Fruit fly (Drosophila melanogaster) whole organism, embryonic: ENCODE data around the gene CG1024.
A peak's percentile ranks its signal among the peaks of the same experiment; 100 is the strongest.

Experiments
- Abd-B ChIP-seq: fragments of 200-800 bp; sonication (Bioruptor generic); optimal IDR thresholded peaks from 2 replicates; lab custom pipeline; 2018; ENCODE audit warnings: missing biosample characterization, mild to moderate bottlenecking, missing genetic modification characterization, moderate library complexity
- Atf-2 ChIP-seq: fragments of 200-800 bp; sonication (Bioruptor generic); optimal IDR thresholded peaks from 2 replicates; lab custom pipeline; 2016; ENCODE audit warnings: missing biosample characterization, missing genetic modification characterization
- CG10431 ChIP-seq: fragments of 200-800 bp; sonication (Bioruptor generic); optimal IDR thresholded peaks from 3 replicates; lab custom pipeline; 2018; ENCODE audit warnings: missing biosample characterization, mild to moderate bottlenecking, missing genetic modification characterization
- CG10543 ChIP-seq: fragments of 200-800 bp; sonication (Bioruptor generic); optimal IDR thresholded peaks from 3 replicates; lab custom pipeline; 2017; ENCODE audit warnings: missing biosample characterization, mild to moderate bottlenecking, missing genetic modification characterization, moderate library complexity
- CG11504 ChIP-seq: fragments of 200-800 bp; sonication (Bioruptor generic); optimal IDR thresholded peaks from 3 replicates; lab custom pipeline; 2019; ENCODE audit warnings: missing biosample characterization, mild to moderate bottlenecking, missing genetic modification characterization, moderate library complexity
- CG12071 ChIP-seq: fragments of 200-800 bp; sonication (Bioruptor generic); optimal IDR thresholded peaks from 3 replicates; lab custom pipeline; 2018; ENCODE audit warnings: missing biosample characterization, mild to moderate bottlenecking, missing genetic modification characterization
- CG13123 ChIP-seq: fragments of 200-800 bp; sonication (Bioruptor generic); optimal IDR thresholded peaks from 2 replicates; lab custom pipeline; 2016; ENCODE audit warnings: missing biosample characterization, missing genetic modification characterization
- CG14667 ChIP-seq: fragments of 200-800 bp; sonication (Bioruptor generic); IDR thresholded peaks from 2 replicates; pipeline ENCODE4 v1.3.6; 2022; ENCODE audit warnings: missing biosample characterization, missing genetic modification characterization
- CG15479 ChIP-seq: fragments of 200-800 bp; sonication (Bioruptor generic); optimal IDR thresholded peaks from 3 replicates; lab custom pipeline; 2019; ENCODE audit warnings: missing biosample characterization, mild to moderate bottlenecking, missing genetic modification characterization, moderate library complexity
- CG1603 ChIP-seq: fragments of 200-800 bp; sonication (Bioruptor generic); optimal IDR thresholded peaks from 2 replicates; lab custom pipeline; 2019; ENCODE audit warnings: missing biosample characterization, mild to moderate bottlenecking, missing genetic modification characterization, moderate library complexity
- CG17568 ChIP-seq: fragments of 200-800 bp; sonication (Bioruptor generic); optimal IDR thresholded peaks from 2 replicates; lab custom pipeline; 2018; ENCODE audit warnings: missing biosample characterization, mild to moderate bottlenecking, missing genetic modification characterization, moderate library complexity
- CG18764 ChIP-seq: fragments of 200-800 bp; sonication (Bioruptor generic); optimal IDR thresholded peaks from 3 replicates; lab custom pipeline; 2016; ENCODE audit warnings: missing biosample characterization, missing genetic modification characterization
- CG2120 ChIP-seq: fragments of 200-800 bp; sonication (Bioruptor generic); optimal IDR thresholded peaks from 3 replicates; lab custom pipeline; 2016; ENCODE audit warnings: missing biosample characterization, missing genetic modification characterization
- CG2875 ChIP-seq: fragments of 200-800 bp; sonication (Bioruptor generic); optimal IDR thresholded peaks from 2 replicates; lab custom pipeline; 2017; ENCODE audit warnings: missing biosample characterization, mild to moderate bottlenecking, missing genetic modification characterization, missing genetic modification reagents
- CG31388 ChIP-seq: fragments of 200-800 bp; sonication (Bioruptor generic); optimal IDR thresholded peaks from 2 replicates; lab custom pipeline; 2016; ENCODE audit warnings: missing biosample characterization, missing genetic modification characterization
- CG42726 ChIP-seq: fragments of 200-800 bp; sonication (Bioruptor generic); IDR thresholded peaks from 2 replicates; pipeline ENCODE4 v1.3.6; 2022; ENCODE audit warnings: missing biosample characterization, missing genetic modification characterization; ENCODE audit not compliant: partially characterized antibody
- CG6854 ChIP-seq: fragments of 200-800 bp; sonication (Bioruptor generic); optimal IDR thresholded peaks from 3 replicates; lab custom pipeline; 2017; ENCODE audit warnings: missing biosample characterization, mild to moderate bottlenecking, missing genetic modification characterization
- CG8478 ChIP-seq: fragments of >200 bp; optimal IDR thresholded peaks from 2 replicates; lab custom pipeline; 2018
- CG8924 ChIP-seq: fragments of 200-800 bp; optimal IDR thresholded peaks from 3 replicates; lab custom pipeline; 2019; ENCODE audit warnings: missing biosample characterization, mild to moderate bottlenecking, missing genetic modification characterization, moderate library complexity
- CG9932 ChIP-seq: fragments of 200-800 bp; sonication (Bioruptor generic); IDR thresholded peaks from 2 replicates; pipeline ENCODE4 v1.3.6; 2022; ENCODE audit warnings: missing biosample characterization, missing genetic modification characterization
- CrebB ChIP-seq: fragments of 200-800 bp; sonication (Bioruptor generic); optimal IDR thresholded peaks from 3 replicates; lab custom pipeline; 2018; ENCODE audit warnings: missing biosample characterization, mild to moderate bottlenecking, missing genetic modification characterization
- Doc2 ChIP-seq: fragments of 200-800 bp; sonication (Bioruptor generic); IDR thresholded peaks from 2 replicates; pipeline ENCODE4 v1.3.6; 2022; ENCODE audit warnings: missing biosample characterization, missing genetic modification characterization
- E2f1 ChIP-seq: fragments of 200-800 bp; sonication (Bioruptor generic); IDR thresholded peaks from 2 replicates; pipeline ENCODE4 v1.3.6; 2022; ENCODE audit warnings: missing biosample characterization, missing genetic modification characterization
- Eip74EF ChIP-seq, 2 experiments: fragments of 200-800 bp in 1 of 2; fragments of >200 bp in 1 of 2; sonication (Bioruptor generic) in 1 of 2; optimal IDR thresholded peaks; 2 replicates each; lab custom pipeline; 2017 to 2019; ENCODE audit warnings: missing biosample characterization in 2 of 2, missing genetic modification characterization in 2 of 2, mild to moderate bottlenecking in 1 of 2, moderate library complexity in 1 of 2
- Hand ChIP-seq: fragments of 200-800 bp; sonication (Bioruptor generic); optimal IDR thresholded peaks from 2 replicates; lab custom pipeline; 2017; ENCODE audit warnings: mild to moderate bottlenecking, missing biosample characterization, missing genetic modification reagents, missing genetic modification characterization
- Hey ChIP-seq: fragments of 200-800 bp; sonication (Bioruptor generic); optimal IDR thresholded peaks from 3 replicates; lab custom pipeline; 2018; ENCODE audit warnings: missing biosample characterization, mild to moderate bottlenecking, missing genetic modification characterization
- Hmx ChIP-seq: fragments of 200-800 bp; sonication (Bioruptor generic); optimal IDR thresholded peaks from 2 replicates; lab custom pipeline; 2016; ENCODE audit warnings: missing biosample characterization, missing genetic modification characterization
- Med ChIP-seq: fragments of 200-800 bp; sonication (Bioruptor generic); peaks from one replicate; lab custom pipeline; 2016; ENCODE audit warnings: missing biosample characterization, missing genetic modification characterization, mild to moderate bottlenecking, inconsistent platforms, moderate library complexity
- Mes4 ChIP-seq: fragments of 200-800 bp; sonication (Bioruptor generic); optimal IDR thresholded peaks from 2 replicates; lab custom pipeline; 2016; ENCODE audit warnings: missing biosample characterization, missing genetic modification characterization
- Ptx1 ChIP-seq: fragments of 200-800 bp; sonication (Bioruptor generic); IDR thresholded peaks from 2 replicates; pipeline ENCODE4 v1.3.6; 2022; ENCODE audit warnings: missing biosample characterization, missing genetic modification characterization
- Xrp1 ChIP-seq: fragments of 200-800 bp; sonication (Bioruptor generic); IDR thresholded peaks from 2 replicates; pipeline ENCODE4 v1.3.6; 2022; ENCODE audit warnings: missing biosample characterization, missing genetic modification characterization
- al ChIP-seq: fragments of 200-800 bp; sonication (Bioruptor generic); IDR thresholded peaks from 2 replicates; pipeline ENCODE4 v1.3.6; 2022; ENCODE audit warnings: missing biosample characterization, missing genetic modification characterization
- ap ChIP-seq: fragments of 200-800 bp; sonication (Bioruptor generic); IDR thresholded peaks from 2 replicates; pipeline ENCODE4 v1.3.6; 2022; ENCODE audit warnings: missing biosample characterization, missing genetic modification characterization
- ara ChIP-seq: fragments of 200-800 bp; sonication (Bioruptor generic); IDR thresholded peaks from 2 replicates; pipeline ENCODE4 v1.3.6; 2022; ENCODE audit warnings: missing biosample characterization, missing genetic modification characterization
- br ChIP-seq: fragments of >200 bp; optimal IDR thresholded peaks from 2 replicates; lab custom pipeline; 2017
- ci ChIP-seq: fragments of 200-800 bp; sonication (Bioruptor generic); IDR thresholded peaks from 3 replicates; pipeline ENCODE4 v1.3.6; 2022; ENCODE audit warnings: missing biosample characterization, missing genetic modification characterization
- crp ChIP-seq, 2 experiments: fragments of 200-800 bp; sonication (Bioruptor generic); optimal IDR thresholded peaks; 2 replicates in 1 of 2; 3 replicates in 1 of 2; lab custom pipeline; 2017; ENCODE audit warnings: missing biosample characterization in 2 of 2, missing genetic modification characterization in 2 of 2, mild to moderate bottlenecking in 1 of 2, moderate library complexity in 1 of 2
- dmrt99B ChIP-seq: fragments of 200-800 bp; sonication (Bioruptor generic); optimal IDR thresholded peaks from 2 replicates; lab custom pipeline; 2018; ENCODE audit warnings: missing biosample characterization, mild to moderate bottlenecking, missing genetic modification characterization, moderate library complexity
- grn ChIP-seq: fragments of 200-800 bp; sonication (Bioruptor generic); optimal IDR thresholded peaks from 3 replicates; lab custom pipeline; 2017; ENCODE audit warnings: missing biosample characterization, missing genetic modification characterization
- ind ChIP-seq: fragments of 200-800 bp; sonication (Bioruptor generic); optimal IDR thresholded peaks from 3 replicates; lab custom pipeline; 2016; ENCODE audit warnings: missing biosample characterization, missing genetic modification characterization
- jing ChIP-seq: fragments of 200-800 bp; sonication (Bioruptor generic); optimal IDR thresholded peaks from 2 replicates; lab custom pipeline; 2018; ENCODE audit warnings: missing biosample characterization, mild to moderate bottlenecking, missing genetic modification characterization
- knrl ChIP-seq: fragments of 200-800 bp; sonication (Bioruptor generic); IDR thresholded peaks from 3 replicates; pipeline ENCODE4 v1.3.6; 2022; ENCODE audit warnings: missing biosample characterization, missing genetic modification characterization; ENCODE audit not compliant: partially characterized antibody
- maf-S ChIP-seq: fragments of 200-800 bp; sonication (Bioruptor generic); optimal IDR thresholded peaks from 2 replicates; lab custom pipeline; 2016; ENCODE audit warnings: missing biosample characterization, missing genetic modification characterization
- odd ChIP-seq: fragments of 200-800 bp; sonication (Bioruptor generic); optimal IDR thresholded peaks from 2 replicates; lab custom pipeline; 2017; ENCODE audit warnings: missing biosample characterization, mild to moderate bottlenecking, missing genetic modification characterization
- onecut ChIP-seq: fragments of 200-800 bp; sonication (Bioruptor generic); IDR thresholded peaks from 2 replicates; pipeline ENCODE4 v1.3.6; 2022; ENCODE audit warnings: missing biosample characterization, missing genetic modification characterization
- scrt ChIP-seq: fragments of 200-800 bp; sonication (Bioruptor generic); optimal IDR thresholded peaks from 2 replicates; lab custom pipeline; 2018; ENCODE audit warnings: missing biosample characterization, mild to moderate bottlenecking, missing genetic modification characterization, moderate library complexity
- slbo ChIP-seq: fragments of 200-800 bp; sonication (Bioruptor generic); IDR thresholded peaks from 2 replicates; pipeline ENCODE4 v1.3.6; 2022; ENCODE audit warnings: missing biosample characterization, missing genetic modification characterization
- slou ChIP-seq: fragments of 200-800 bp; sonication (Bioruptor generic); optimal IDR thresholded peaks from 3 replicates; lab custom pipeline; 2016; ENCODE audit warnings: missing biosample characterization, missing genetic modification characterization
- stwl ChIP-seq: fragments of 200-800 bp; sonication (Bioruptor generic); optimal IDR thresholded peaks from 3 replicates; lab custom pipeline; 2018; ENCODE audit warnings: missing biosample characterization, mild to moderate bottlenecking, missing genetic modification characterization, moderate library complexity
- unpg ChIP-seq: fragments of 200-800 bp; sonication (Bioruptor generic); optimal IDR thresholded peaks from 3 replicates; lab custom pipeline; 2018; ENCODE audit warnings: missing biosample characterization, mild to moderate bottlenecking, missing genetic modification characterization, moderate library complexity
- wor ChIP-seq: fragments of 200-800 bp; sonication (Bioruptor generic); IDR thresholded peaks from 2 replicates; pipeline ENCODE4 v1.3.6; 2022; ENCODE audit warnings: missing biosample characterization, missing genetic modification characterization

The CG1024 gene

dm6 chr3R:6402522-6403171 lies 22.5 kb upstream of the CG1024 start (continued):
- TF ChIP-seq CG2875 (GFP tag; lab: Kevin White, UChicago) (no peak), CG6854 (GFP tag; lab: Kevin White, UChicago) (no peak), CG1603 (tag; lab: Kevin White, UChicago) (no peak), Hmx (GFP tag; lab: Kevin White, UChicago) (no peak), CG10543 (GFP tag; lab: Kevin White, UChicago) (peak; percentile 7), stwl (tag; lab: Kevin White, UChicago) (no peak), CG8924 (tag; lab: Kevin White, UChicago) (no peak), Med (GFP tag; lab: Kevin White, UChicago) (peak; percentile 62), CG12071 (GFP tag; lab: Kevin White, UChicago) (no peak), jing (GFP tag; lab: Kevin White, UChicago) (no peak), CG8478 (lab: Kevin White, UChicago) (no peak), Doc2 (no peak), br (lab: Kevin White, UChicago) (no peak), ara (no peak), Hand (GFP tag; lab: Kevin White, UChicago) (no peak), maf-S (no peak), CG11504 (tag; lab: Kevin White, UChicago) (no peak), CG10431 (no peak), CG2120 (GFP tag; lab: Kevin White, UChicago) (no peak), unpg (GFP tag; lab: Kevin White, UChicago) (no peak), Abd-B (GFP tag; lab: Kevin White, UChicago) (no peak), knrl (GFP tag; lab: Robert Waterston, UW) (no peak), Mes4 (no peak), CG31388 (no peak), E2f1 (GFP tag; lab: Robert Waterston, UW) (no peak), CG42726 (GFP tag; lab: Robert Waterston, UW) (no peak), grn (GFP tag; lab: Kevin White, UChicago) (peak; percentile 25), Atf-2 (GFP tag; lab: Kevin White, UChicago) (no peak), CG17568 (GFP tag; lab: Kevin White, UChicago) (no peak), ap (GFP tag; lab: Robert Waterston, UW) (no peak), Eip74EF (GFP tag; optimal IDR thresholded peaks at IDR 0.05; lab: Kevin White, UChicago) (peak in 1 of 2 experiments; percentile 11), scrt (GFP tag; lab: Kevin White, UChicago) (peak; percentile 70), CG14667 (GFP tag; lab: Robert Waterston, UW) (no peak), odd (GFP tag; lab: Kevin White, UChicago) (no peak), slou (GFP tag; lab: Kevin White, UChicago) (no peak), Xrp1 (0 out of 2 replicates have a peak, but pooled peaks have one; percentile 18), Hey (tag; lab: Kevin White, UChicago) (no peak), dmrt99B (tag; lab: Kevin White, UChicago) (no peak), ind (GFP tag; lab: Kevin White, UChicago) (no peak), CG15479 (GFP tag; lab: Kevin White, UChicago) (peak; percentile 10), slbo (GFP tag; lab: Robert Waterston, UW) (no peak), ci (GFP tag; lab: Robert Waterston, UW) (no peak), crp (GFP tag; optimal IDR thresholded peaks at IDR 0.05; lab: Kevin White, UChicago) (no peak), CG13123 (no peak), CG18764 (GFP tag; lab: Kevin White, UChicago) (no peak), al (GFP tag; lab: Robert Waterston, UW) (no peak), CG9932 (GFP tag; lab: Robert Waterston, UW) (no peak), wor (GFP tag; lab: Robert Waterston, UW) (no peak), Ptx1 (no peak), CrebB (tag; lab: Kevin White, UChicago) (no peak), onecut (GFP tag; lab: Robert Waterston, UW) (no peak; the same call in 1 of the 2 replicates)
